Fruit fly (Drosophila melanogaster): ENCODE results near the gene CG43102.

The CG43102 gene

dm6 chr3R:17809014-17809413 lies 14.7 kb upstream of the CG43102 start, which contains the start of gene Odj (continued):
- TF ChIP-seq slp2 (GFP tag; optimal IDR thresholded peaks at IDR 0.05) (no peak), CG12942 (GFP tag; optimal IDR thresholded peaks at IDR 0.05) (no peak), klu (GFP tag; IDR thresholded peaks at IDR 0.05) (no peak), CG11723 (GFP tag; optimal IDR thresholded peaks at IDR 0.05) (no peak), CG6765 (GFP tag; optimal IDR thresholded peaks at IDR 0.05) (no peak), CG7372 (GFP tag; IDR thresholded peaks at IDR 0.05) (no peak), stwl (tag; optimal IDR thresholded peaks at IDR 0.05) (peak; percentile 80), CG10274 (GFP tag; optimal IDR thresholded peaks at IDR 0.05) (no peak), nom (GFP tag; optimal IDR thresholded peaks at IDR 0.05) (no peak), peb (GFP tag; IDR thresholded peaks at IDR 0.05) (no peak), dan (GFP tag; IDR thresholded peaks at IDR 0.05) (no peak), Kr (GFP tag; optimal IDR thresholded peaks at IDR 0.05) (no peak), kay (GFP tag; optimal IDR thresholded peaks at IDR 0.05) (no peak), Gug (GFP tag; IDR thresholded peaks at IDR 0.05) (no peak), HmgZ (tag; optimal IDR thresholded peaks at IDR 0.05) (peak; percentile 26), CG1603 (tag; optimal IDR thresholded peaks at IDR 0.05) (peak; percentile 41), Ptx1 (GFP tag; IDR thresholded peaks at IDR 0.05) (no peak), Scr (GFP tag; IDR thresholded peaks at IDR 0.05; ENCODE audit: partially characterized antibody) (peak; percentile 95), CG13624 (GFP tag; optimal IDR thresholded peaks at IDR 0.05) (no peak), CG13424 (tag; optimal IDR thresholded peaks at IDR 0.05) (peak; percentile 1), CG12155 (GFP tag; optimal IDR thresholded peaks at IDR 0.05) (no peak), CG8290 (GFP tag; optimal IDR thresholded peaks at IDR 0.05) (no peak), CG8290 (tag; optimal IDR thresholded peaks at IDR 0.05) (no peak), unc-4 (GFP tag; IDR thresholded peaks at IDR 0.05; ENCODE audit: partially characterized antibody) (peak; percentile 97), tio (GFP tag; optimal IDR thresholded peaks at IDR 0.05) (no peak), Hmr (GFP tag; optimal IDR thresholded peaks at IDR 0.05) (no peak), Blimp-1 (GFP tag; optimal IDR thresholded peaks at IDR 0.05) (no peak), MBD-R2 (GFP tag; IDR thresholded peaks at IDR 0.05) (peak; percentile 94), E2f2 (GFP tag; IDR thresholded peaks at IDR 0.05) (peak; percentile 81), dysf (GFP tag; IDR thresholded peaks at IDR 0.05) (no peak), Aef1 (GFP tag; IDR thresholded peaks at IDR 0.05) (no peak), CG31365 (tag; optimal IDR thresholded peaks at IDR 0.05) (no peak), CG3407 (GFP tag; optimal IDR thresholded peaks at IDR 0.05) (no peak), amos (GFP tag; IDR thresholded peaks at IDR 0.05; ENCODE audit: partially characterized antibody) (peak; percentile 96), CG4820 (GFP tag; optimal IDR thresholded peaks at IDR 0.05) (no peak), chm (GFP tag; IDR thresholded peaks at IDR 0.05) (0 out of 2 replicates have a peak, but pooled peaks have one; percentile 33), slbo (GFP tag; IDR thresholded peaks at IDR 0.05) (peak; percentile 44; the same call in 1 of the 2 replicates), CG30403 (GFP tag; optimal IDR thresholded peaks at IDR 0.05) (no peak), Adf1 (GFP tag; IDR thresholded peaks at IDR 0.05) (no peak), HmgD (GFP tag; optimal IDR thresholded peaks at IDR 0.05) (no peak), Poxn (GFP tag; IDR thresholded peaks at IDR 0.05) (no peak), Tbp (GFP tag; optimal IDR thresholded peaks at IDR 0.05) (no peak), CoRest (tag; optimal IDR thresholded peaks at IDR 0.05) (peak; percentile 5), Rx (GFP tag; IDR thresholded peaks at IDR 0.05) (no peak), tna (GFP tag; IDR thresholded peaks at IDR 0.05; ENCODE audit: partially characterized antibody) (peak; percentile 79), CG8089 (GFP tag; optimal IDR thresholded peaks at IDR 0.05) (no peak), CG15514 (GFP tag; optimal IDR thresholded peaks at IDR 0.05) (peak; percentile 25), CG7839 (tag; optimal IDR thresholded peaks at IDR 0.05) (no peak), Dfd (GFP tag; optimal IDR thresholded peaks at IDR 0.05) (no peak), Ets65A (GFP tag) (no peak), CG2129 (GFP tag; IDR thresholded peaks at IDR 0.05; ENCODE audit: partially characterized antibody) (peak; percentile 88; the same call in 1 of the 2 replicates), sisA (GFP tag; IDR thresholded peaks at IDR 0.05) (no peak)

Measured in whole organism, embryonic.